Fruit fly (Drosophila melanogaster) whole organism, prepupa: ENCODE data around the gene CG17105.

Experiments
- Blimp-1 ChIP-seq: fragments of 200-800 bp; sonication (Bioruptor generic); optimal IDR thresholded peaks from 3 replicates; lab custom pipeline; 2017; ENCODE audit warnings: missing biosample characterization, missing genetic modification characterization, mild to moderate bottlenecking, moderate library complexity, missing genetic modification reagents
- CG10669 ChIP-seq: fragments of 200-800 bp; sonication (Bioruptor generic); optimal IDR thresholded peaks from 3 replicates; lab custom pipeline; 2018; ENCODE audit warnings: missing biosample characterization, mild to moderate bottlenecking, missing genetic modification characterization, moderate library complexity
- CG11762 ChIP-seq: fragments of 200-800 bp; sonication (Bioruptor generic); optimal IDR thresholded peaks from 3 replicates; lab custom pipeline; 2016; ENCODE audit warnings: missing biosample characterization, missing genetic modification characterization; ENCODE audit not compliant: insufficient read depth
- CG15336 ChIP-seq: fragments of 200-800 bp; sonication (Bioruptor generic); IDR thresholded peaks from 2 replicates; pipeline ENCODE4 v1.3.6; 2022; ENCODE audit warnings: missing biosample characterization, missing genetic modification characterization
- CG1621 ChIP-seq: fragments of 200-800 bp; sonication (Bioruptor generic); optimal IDR thresholded peaks from 3 replicates; lab custom pipeline; 2018; ENCODE audit warnings: missing biosample characterization, mild to moderate bottlenecking, missing genetic modification characterization
- CG16779 ChIP-seq: fragments of 200-800 bp; sonication (Bioruptor generic); optimal IDR thresholded peaks from 3 replicates; lab custom pipeline; 2017; ENCODE audit warnings: missing biosample characterization, mild to moderate bottlenecking, missing genetic modification characterization
- CG31627 ChIP-seq: fragments of 200-800 bp; sonication (Bioruptor generic); optimal IDR thresholded peaks from 3 replicates; lab custom pipeline; 2016; ENCODE audit warnings: missing biosample characterization, missing genetic modification characterization
- CG34406 ChIP-seq: fragments of 200-800 bp; sonication (Bioruptor generic); optimal IDR thresholded peaks from 3 replicates; lab custom pipeline; 2016; ENCODE audit warnings: missing biosample characterization, missing genetic modification characterization
- CG3919 ChIP-seq: fragments of 200-800 bp; sonication (Bioruptor generic); optimal IDR thresholded peaks from 3 replicates; lab custom pipeline; 2016; ENCODE audit warnings: missing biosample characterization, missing genetic modification characterization
- CG4318 ChIP-seq: fragments of 200-800 bp; sonication (Bioruptor generic); optimal IDR thresholded peaks from 3 replicates; lab custom pipeline; 2017; ENCODE audit warnings: missing biosample characterization, mild to moderate bottlenecking, missing genetic modification characterization
- CG6163 ChIP-seq: fragments of 200-800 bp; sonication (Bioruptor generic); IDR thresholded peaks from 3 replicates; pipeline ENCODE4 v1.3.6; 2022; ENCODE audit warnings: missing biosample characterization, missing genetic modification characterization
- CG6276 ChIP-seq: fragments of 200-800 bp; sonication (Bioruptor generic); optimal IDR thresholded peaks from 2 replicates; lab custom pipeline; 2017; ENCODE audit warnings: missing biosample characterization, mild to moderate bottlenecking, missing genetic modification characterization
- CG6792 ChIP-seq: fragments of 200-800 bp; sonication (Bioruptor generic); optimal IDR thresholded peaks from 3 replicates; lab custom pipeline; 2016; ENCODE audit warnings: missing biosample characterization, missing genetic modification characterization
- CG6854 ChIP-seq: fragments of 200-800 bp; sonication (Bioruptor generic); optimal IDR thresholded peaks from 2 replicates; lab custom pipeline; 2017; ENCODE audit warnings: missing biosample characterization, mild to moderate bottlenecking, missing genetic modification characterization
- CG7368 ChIP-seq: fragments of 200-800 bp; sonication (Bioruptor generic); optimal IDR thresholded peaks from 3 replicates; lab custom pipeline; 2016; ENCODE audit warnings: missing biosample characterization, missing genetic modification characterization
- CG8319 ChIP-seq: fragments of 200-800 bp; sonication (Bioruptor generic); optimal IDR thresholded peaks from 3 replicates; lab custom pipeline; 2016; ENCODE audit warnings: missing biosample characterization, missing genetic modification characterization
- CG9139 ChIP-seq: fragments of 200-800 bp; sonication (Bioruptor generic); optimal IDR thresholded peaks from 3 replicates; lab custom pipeline; 2017; ENCODE audit warnings: missing biosample characterization, mild to moderate bottlenecking, missing genetic modification characterization
- Eip75B ChIP-seq: fragments of 200-800 bp; sonication (Bioruptor generic); optimal IDR thresholded peaks from 3 replicates; lab custom pipeline; 2016; ENCODE audit warnings: missing biosample characterization, missing genetic modification characterization
- Hr38 ChIP-seq: sonication (Bioruptor generic); optimal IDR thresholded peaks from 2 replicates; lab custom pipeline; 2016; ENCODE audit warnings: missing biosample characterization, missing genetic modification characterization
- Hr4 ChIP-seq: fragments of 200-800 bp; sonication (Bioruptor generic); optimal IDR thresholded peaks from 3 replicates; lab custom pipeline; 2016; ENCODE audit warnings: missing biosample characterization, missing genetic modification characterization
- Lpt ChIP-seq: fragments of 200-800 bp; sonication (Bioruptor generic); optimal IDR thresholded peaks from 3 replicates; lab custom pipeline; 2016; ENCODE audit warnings: missing biosample characterization, missing genetic modification characterization
- Met ChIP-seq: fragments of 200-800 bp; sonication (Bioruptor generic); optimal IDR thresholded peaks from 3 replicates; lab custom pipeline; 2016; ENCODE audit warnings: missing biosample characterization, missing genetic modification characterization
- OdsH ChIP-seq: fragments of 200-800 bp; sonication (Bioruptor generic); optimal IDR thresholded peaks from 3 replicates; lab custom pipeline; 2016; ENCODE audit warnings: missing biosample characterization, missing genetic modification characterization
- Smox ChIP-seq: fragments of 200-800 bp; sonication (Bioruptor generic); optimal IDR thresholded peaks from 3 replicates; lab custom pipeline; 2016; ENCODE audit warnings: missing biosample characterization, missing genetic modification characterization
- Sox102F ChIP-seq: fragments of 200-800 bp; sonication (Bioruptor generic); optimal IDR thresholded peaks from 2 replicates; lab custom pipeline; 2016; ENCODE audit warnings: missing biosample characterization, mild to moderate bottlenecking, missing genetic modification characterization
- Sox15 ChIP-seq: fragments of 200-800 bp; sonication (Bioruptor generic); optimal IDR thresholded peaks from 3 replicates; lab custom pipeline; 2016; ENCODE audit warnings: missing biosample characterization, missing genetic modification characterization
- achi ChIP-seq: fragments of 200-800 bp; sonication (Bioruptor generic); optimal IDR thresholded peaks from 3 replicates; lab custom pipeline; 2016; ENCODE audit warnings: missing biosample characterization, missing genetic modification characterization
- acj6 ChIP-seq: fragments of 200-800 bp; sonication (Bioruptor generic); optimal IDR thresholded peaks from 3 replicates; lab custom pipeline; 2016; ENCODE audit warnings: missing biosample characterization, missing genetic modification characterization
- dac ChIP-seq: fragments of 200-800 bp; sonication (Bioruptor generic); optimal IDR thresholded peaks from 2 replicates; lab custom pipeline; 2017; ENCODE audit warnings: missing biosample characterization, mild to moderate bottlenecking, missing genetic modification characterization
- dsx ChIP-seq: fragments of 200-800 bp; optimal IDR thresholded peaks from 3 replicates; lab custom pipeline; 2019; ENCODE audit warnings: missing biosample characterization, mild to moderate bottlenecking, missing genetic modification characterization, moderate library complexity; ENCODE audit not compliant: poor library complexity, severe bottlenecking
- eg ChIP-seq: fragments of 200-800 bp; sonication (Bioruptor generic); IDR thresholded peaks from 3 replicates; pipeline ENCODE4 v1.3.6; 2022; ENCODE audit warnings: missing biosample characterization, missing genetic modification characterization
- esn ChIP-seq: fragments of 200-800 bp; sonication (Bioruptor generic); optimal IDR thresholded peaks from 2 replicates; lab custom pipeline; 2016; ENCODE audit warnings: missing biosample characterization, mild to moderate bottlenecking, missing genetic modification characterization, moderate library complexity
- fd59A ChIP-seq: fragments of 200-800 bp; sonication (Bioruptor generic); optimal IDR thresholded peaks from 2 replicates; lab custom pipeline; 2017; ENCODE audit warnings: missing biosample characterization, mild to moderate bottlenecking, missing genetic modification characterization, missing genetic modification reagents
- fkh ChIP-seq: fragments of 200-800 bp; sonication (Bioruptor generic); optimal IDR thresholded peaks from 3 replicates; lab custom pipeline; 2017; ENCODE audit warnings: missing biosample characterization, mild to moderate bottlenecking, missing genetic modification characterization, moderate library complexity
- lz ChIP-seq: fragments of 200-800 bp; sonication (Bioruptor generic); optimal IDR thresholded peaks from 3 replicates; lab custom pipeline; 2016; ENCODE audit warnings: missing biosample characterization, missing genetic modification characterization
- net ChIP-seq: fragments of 200-800 bp; sonication (Bioruptor generic); optimal IDR thresholded peaks from 3 replicates; lab custom pipeline; 2016; ENCODE audit warnings: missing biosample characterization, missing genetic modification characterization
- salr ChIP-seq, 2 experiments: fragments of 200-800 bp; sonication (Bioruptor generic); optimal IDR thresholded peaks; 3 replicates each; lab custom pipeline; 2016 to 2018; ENCODE audit warnings: missing biosample characterization in 2 of 2, missing genetic modification characterization in 2 of 2, mild to moderate bottlenecking in 1 of 2
- svp ChIP-seq: fragments of 200-800 bp; sonication (Bioruptor generic); peaks from one replicate; lab custom pipeline; 2016; ENCODE audit warnings: missing biosample characterization, missing genetic modification characterization

Gene CG17105

DNA sequence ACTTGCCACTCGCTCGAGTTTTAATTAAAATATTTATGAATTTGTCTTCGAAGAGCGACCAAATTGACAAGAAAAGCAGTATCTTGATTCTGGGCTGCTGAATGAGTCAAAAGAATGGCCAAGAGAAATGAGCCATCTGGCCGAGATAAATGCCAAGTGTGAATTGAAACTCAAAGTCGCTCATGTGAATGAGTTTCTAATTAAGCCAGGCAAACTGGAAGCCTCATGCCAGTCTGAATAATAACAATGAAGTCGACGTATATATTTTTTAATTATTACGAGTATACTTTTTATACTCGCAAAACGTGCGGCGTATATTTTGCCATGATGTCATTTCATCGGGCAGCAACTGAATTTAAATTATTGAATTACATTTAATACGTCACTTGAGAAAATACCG, 28.5 kb downstream of the CG17105 start, which contains the start of gene Lip2:
Lip2 (minus strand) TSS at position 101 of the 400 bp plus-strand sequence.
- TF ChIP-seq Met (GFP tag; lab: Kevin White, UChicago), result no peak
- no peak for TF ChIP-seq CG6163
- TF ChIP-seq CG6792 (GFP tag; lab: Kevin White, UChicago), result no peak
- no peak for TF ChIP-seq salr (GFP tag; optimal IDR thresholded peaks at IDR 0.05; lab: Kevin White, UChicago)
- no peak for TF ChIP-seq CG15336 (GFP tag; lab: Robert Waterston, UW)
- no peak for TF ChIP-seq Eip75B (GFP tag; lab: Kevin White, UChicago)
- no peak for TF ChIP-seq Lpt (GFP tag; lab: Kevin White, UChicago)
- TF ChIP-seq CG8319, result no peak
- no peak for TF ChIP-seq Sox102F (GFP tag; lab: Kevin White, UChicago)
- no peak for TF ChIP-seq CG31627 (GFP tag; lab: Kevin White, UChicago)
- TF ChIP-seq CG10669 (GFP tag; lab: Kevin White, UChicago), result no peak
- no peak for TF ChIP-seq acj6 (GFP tag; lab: Kevin White, UChicago)

dm6 chr2L:10711221-10711620, 30.4 kb downstream of the CG17105 start:
- TF ChIP-seq CG6163, result no peak
- TF ChIP-seq CG1621, result no peak
- no peak for TF ChIP-seq net (GFP tag; lab: Kevin White, UChicago)
- no peak for TF ChIP-seq Hr4 (GFP tag; lab: Kevin White, UChicago)
- no peak for TF ChIP-seq Met (GFP tag; lab: Kevin White, UChicago)
- no peak for TF ChIP-seq CG34406 (GFP tag; lab: Kevin White, UChicago)
- TF ChIP-seq Hr38 (GFP tag; lab: Kevin White, UChicago), result no peak
- TF ChIP-seq Lpt (GFP tag; lab: Kevin White, UChicago), result no peak
- TF ChIP-seq CG8319, result no peak
- no peak for TF ChIP-seq OdsH (GFP tag; lab: Kevin White, UChicago)
- no peak for TF ChIP-seq CG3919
- no peak for TF ChIP-seq eg (GFP tag; lab: Robert Waterston, UW)
- TF ChIP-seq CG6854 (GFP tag; lab: Kevin White, UChicago), result no peak
- no peak for TF ChIP-seq svp (GFP tag; lab: Kevin White, UChicago)
- no peak for TF ChIP-seq lz (GFP tag; lab: Kevin White, UChicago)
- no peak for TF ChIP-seq CG4318 (GFP tag; lab: Kevin White, UChicago)
- no peak for TF ChIP-seq CG6276 (GFP tag; lab: Kevin White, UChicago)

DNA sequence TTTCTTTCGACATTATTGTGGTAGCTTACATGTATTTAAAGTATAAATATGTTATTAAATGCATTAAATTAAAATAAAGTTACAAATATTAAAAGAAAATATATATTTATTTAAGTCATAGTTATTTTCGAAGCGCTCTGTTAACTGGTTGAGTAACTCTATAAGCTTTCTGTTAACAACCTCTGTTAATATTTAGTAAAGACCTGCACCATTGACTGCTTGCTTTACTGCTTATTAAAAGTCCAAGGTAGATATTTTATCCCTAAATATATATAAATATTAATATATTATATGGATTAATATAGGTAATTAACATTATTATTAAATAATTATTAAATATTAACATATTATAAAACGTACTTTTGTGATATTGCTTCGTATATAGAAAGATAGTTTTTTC, 40.7 kb downstream of the CG17105 start:
- TF ChIP-seq CG11762 (GFP tag; lab: Kevin White, UChicago) (no peak), fkh (GFP tag; lab: Kevin White, UChicago) (no peak), dsx (GFP tag; lab: Kevin White, UChicago) (no peak), dac (GFP tag; lab: Kevin White, UChicago) (no peak), Sox102F (GFP tag; lab: Kevin White, UChicago) (no peak), Met (GFP tag; lab: Kevin White, UChicago) (no peak), Sox15 (GFP tag; lab: Kevin White, UChicago) (no peak), fd59A (no peak), eg (GFP tag; lab: Robert Waterston, UW) (no peak), Blimp-1 (GFP tag; lab: Kevin White, UChicago) (no peak), CG34406 (GFP tag; lab: Kevin White, UChicago) (no peak), esn (GFP tag; lab: Kevin White, UChicago) (no peak), Hr4 (GFP tag; lab: Kevin White, UChicago) (no peak)

- TF ChIP-seq Smox (GFP tag; lab: Kevin White, UChicago) (no peak), CG6276 (GFP tag; lab: Kevin White, UChicago) (no peak), CG9139 (GFP tag; lab: Kevin White, UChicago) (no peak), Hr4 (GFP tag; lab: Kevin White, UChicago) (no peak), CG1621 (no peak), achi (GFP tag; lab: Kevin White, UChicago) (no peak), CG31627 (GFP tag; lab: Kevin White, UChicago) (no peak), CG10669 (GFP tag; lab: Kevin White, UChicago) (no peak), CG7368 (GFP tag; lab: Kevin White, UChicago) (no peak), CG6854 (GFP tag; lab: Kevin White, UChicago) (no peak), CG16779 (no peak), CG6792 (GFP tag; lab: Kevin White, UChicago) (no peak), fkh (GFP tag; lab: Kevin White, UChicago) (no peak)
- TF ChIP-seq, all 60 proteins: peak for 0
Observed at dm6 chr2L:10723903-10724302, 43.1 kb downstream of the CG17105 start, which contains the start of gene CG6431. CG6431 (plus strand) TSS chr2L:10724203.
